Fruit fly (Drosophila melanogaster): ENCODE data around the gene Syt7.

DNA sequence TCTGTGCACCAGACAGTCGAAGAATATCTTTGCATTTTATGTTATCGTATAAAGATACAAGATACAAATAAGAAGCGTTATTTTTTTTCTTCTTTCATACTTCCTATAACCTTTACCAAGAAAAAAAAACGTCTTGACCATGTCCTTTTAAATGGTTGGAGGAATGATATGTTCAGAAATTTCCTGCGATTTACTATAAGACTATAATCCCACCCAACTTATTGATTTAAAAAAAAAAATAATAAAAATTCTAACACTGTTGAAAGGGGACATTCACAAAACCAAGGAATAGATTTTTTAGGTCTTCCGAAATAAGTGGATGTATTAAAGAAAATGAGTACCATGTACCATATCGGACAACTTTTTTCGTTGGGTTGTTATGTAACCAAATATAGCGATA is 29.7 kb upstream of the Syt7 start:
- TF ChIP-seq Myc (optimal IDR thresholded peaks at IDR 0.05) (no peak), psq (optimal IDR thresholded peaks at IDR 0.05) (no peak), ttk (optimal IDR thresholded peaks at IDR 0.05) (no peak), h (optimal IDR thresholded peaks at IDR 0.05) (no peak), Sin3A (optimal IDR thresholded peaks at IDR 0.05) (no peak), insv (optimal IDR thresholded peaks at IDR 0.05) (no peak)
